Worm (Caenorhabditis elegans) whole organism, young adult: ENCODE data around the gene K01G5.10.

Source experiments
- B0019.2 ChIP-seq: fragments of 200-800 bp; sonication (Bioruptor generic); conservative IDR thresholded peaks from 2 replicates; pipeline ENCODE4 v1.3.6; 2022; ENCODE audit warnings: missing genetic modification reagents, missing genetic modification characterization, missing compliant biosample characterization
- B0261.1 ChIP-seq: sonication (generic microtip); optimal IDR thresholded peaks from 2 replicates; lab custom pipeline; 2016; ENCODE audit warnings: mild to moderate bottlenecking, missing genetic modification characterization, moderate library complexity, missing compliant biosample characterization
- B0336.3 ChIP-seq: fragments of 200-800 bp; sonication (Bioruptor generic); IDR thresholded peaks from 2 replicates; pipeline ENCODE4 v1.3.6; 2022; ENCODE audit warnings: missing genetic modification characterization, missing compliant biosample characterization
- C17E4.6 ChIP-seq: fragments of 200-800 bp; sonication (Bioruptor generic); IDR thresholded peaks from 2 replicates; pipeline ENCODE4 v1.3.6; 2022; ENCODE audit warnings: missing genetic modification reagents, missing genetic modification characterization, missing compliant biosample characterization
- F33H1.4 ChIP-seq: fragments of 200-800 bp; sonication (Bioruptor generic); IDR thresholded peaks from 2 replicates; pipeline ENCODE4 v1.3.6; 2022; ENCODE audit warnings: missing genetic modification reagents, missing genetic modification characterization, missing compliant biosample characterization
- F37B4.10 ChIP-seq: fragments of 200-800 bp; sonication (Bioruptor generic); IDR thresholded peaks from 2 replicates; pipeline ENCODE4 v1.3.6; 2022; ENCODE audit warnings: missing genetic modification characterization, missing compliant biosample characterization
- F55B11.4 ChIP-seq: sonication (generic microtip); optimal IDR thresholded peaks from 2 replicates; lab custom pipeline; 2016; ENCODE audit warnings: missing compliant biosample characterization, missing genetic modification characterization, borderline replicate concordance; ENCODE audit not compliant: insufficient read depth
- K12H6.12 ChIP-seq: fragments of 200-800 bp; sonication (Bioruptor generic); optimal IDR thresholded peaks from 2 replicates; lab custom pipeline; 2018; ENCODE audit warnings: mild to moderate bottlenecking, missing genetic modification characterization, missing compliant biosample characterization
- Y53G8AR.9 ChIP-seq: fragments of 200-800 bp; sonication (Bioruptor generic); conservative IDR thresholded peaks from 2 replicates; pipeline ENCODE4 v1.3.6; 2022; ENCODE audit warnings: missing genetic modification reagents, missing genetic modification characterization, missing compliant biosample characterization
- Y79H2A.3 ChIP-seq: fragments of 200-800 bp; sonication (Bioruptor generic); conservative IDR thresholded peaks from 2 replicates; pipeline ENCODE4 v1.3.6; 2022; ENCODE audit warnings: missing genetic modification reagents, missing genetic modification characterization, missing compliant biosample characterization
- Y95B8A.8 ChIP-seq: fragments of 200-800 bp; sonication (Bioruptor generic); IDR thresholded peaks from 2 replicates; pipeline ENCODE4 v1.3.6; 2022; ENCODE audit warnings: missing genetic modification reagents, missing genetic modification characterization, missing compliant biosample characterization
- akir-1 ChIP-seq: fragments of 200-800 bp; sonication (Bioruptor generic); optimal IDR thresholded peaks from 2 replicates; lab custom pipeline; 2018; ENCODE audit warnings: mild to moderate bottlenecking, missing genetic modification characterization, moderate library complexity, missing compliant biosample characterization
- aptf-2 ChIP-seq: fragments of 200-800 bp; sonication (Bioruptor generic); conservative IDR thresholded peaks from 2 replicates; pipeline ENCODE4 v1.3.6; 2022; ENCODE audit warnings: missing genetic modification reagents, missing genetic modification characterization, missing compliant biosample characterization
- atf-7 ChIP-seq: sonication (generic microtip); optimal IDR thresholded peaks from 2 replicates; lab custom pipeline; 2017; ENCODE audit warnings: mild to moderate bottlenecking, missing genetic modification characterization, missing compliant biosample characterization
- athp-1 ChIP-seq: sonication (generic microtip); optimal IDR thresholded peaks from 2 replicates; lab custom pipeline; 2017; ENCODE audit warnings: mild to moderate bottlenecking, missing genetic modification characterization, missing compliant biosample characterization
- attf-5 ChIP-seq: fragments of 200-800 bp; sonication (Bioruptor generic); optimal IDR thresholded peaks from 2 replicates; lab custom pipeline; 2018; ENCODE audit warnings: mild to moderate bottlenecking, missing genetic modification characterization, missing compliant biosample characterization
- attf-6 ChIP-seq: fragments of 200-800 bp; sonication (Bioruptor generic); IDR thresholded peaks from 2 replicates; pipeline ENCODE4 v1.3.6; 2022; ENCODE audit warnings: missing genetic modification reagents, missing genetic modification characterization, missing compliant biosample characterization
- cebp-2 ChIP-seq: fragments of 200-800 bp; sonication (Bioruptor generic); IDR thresholded peaks from 2 replicates; pipeline ENCODE4 v1.3.6; 2022; ENCODE audit warnings: missing genetic modification characterization, missing compliant biosample characterization
- ceh-27 ChIP-seq: fragments of 200-800 bp; sonication (Bioruptor generic); optimal IDR thresholded peaks from 2 replicates; lab custom pipeline; 2018; ENCODE audit warnings: mild to moderate bottlenecking, missing genetic modification characterization, moderate library complexity, missing compliant biosample characterization
- ceh-40 ChIP-seq: fragments of 200-800 bp; sonication (Bioruptor generic); IDR thresholded peaks from 2 replicates; pipeline ENCODE4 v1.3.6; 2022; ENCODE audit warnings: missing genetic modification characterization, missing compliant biosample characterization
- dpff-1 ChIP-seq: sonication (generic microtip); optimal IDR thresholded peaks from 2 replicates; lab custom pipeline; 2017; ENCODE audit warnings: mild to moderate bottlenecking, missing genetic modification characterization, missing compliant biosample characterization
- egl-44 ChIP-seq: fragments of 200-800 bp; sonication (Bioruptor generic); IDR thresholded peaks from 2 replicates; pipeline ENCODE4 v1.3.6; 2022; ENCODE audit warnings: missing genetic modification reagents, missing genetic modification characterization, missing compliant biosample characterization
- egrh-3 ChIP-seq: fragments of 200-800 bp; sonication (Bioruptor generic); IDR thresholded peaks from 2 replicates; pipeline ENCODE4 v1.3.6; 2022; ENCODE audit warnings: missing genetic modification reagents, missing genetic modification characterization, missing compliant biosample characterization
- hlh-12 ChIP-seq: sonication (generic microtip); optimal IDR thresholded peaks from 2 replicates; lab custom pipeline; 2016; ENCODE audit warnings: missing genetic modification characterization, missing compliant biosample characterization
- hlh-26 ChIP-seq: fragments of 200-800 bp; sonication (Bioruptor generic); conservative IDR thresholded peaks from 2 replicates; pipeline ENCODE4 v1.3.6; 2022; ENCODE audit warnings: missing genetic modification reagents, missing genetic modification characterization, missing compliant biosample characterization
- hrde-1 ChIP-seq: sonication (generic microtip); optimal IDR thresholded peaks from 2 replicates; lab custom pipeline; 2016; ENCODE audit warnings: missing genetic modification characterization, mild to moderate bottlenecking, missing compliant biosample characterization, moderate library complexity, missing genotype, missing genetic modification reagents, borderline replicate concordance
- let-526 ChIP-seq: fragments of 200-800 bp; sonication (Bioruptor generic); IDR thresholded peaks from 2 replicates; pipeline ENCODE4 v1.3.6; 2022; ENCODE audit warnings: missing genetic modification reagents, missing genetic modification characterization, missing compliant biosample characterization
- let-607 ChIP-seq, 2 experiments: fragments of 200-800 bp in 1 of 2; sonication (Bioruptor generic) in 1 of 2; sonication (generic microtip) in 1 of 2; optimal IDR thresholded peaks; 2 replicates each; lab custom pipeline; 2016 to 2018; ENCODE audit warnings: mild to moderate bottlenecking in 2 of 2, missing compliant biosample characterization in 2 of 2, missing genetic modification characterization in 2 of 2, moderate library complexity in 2 of 2, missing genotype in 1 of 2
- lin-26 ChIP-seq: fragments of 200-800 bp; sonication (Bioruptor generic); IDR thresholded peaks from 2 replicates; pipeline ENCODE4 v1.3.6; 2022; ENCODE audit warnings: missing genetic modification reagents, missing genetic modification characterization, missing compliant biosample characterization
- lin-40 ChIP-seq: sonication (generic microtip); optimal IDR thresholded peaks from 2 replicates; lab custom pipeline; 2016; ENCODE audit warnings: missing genetic modification characterization, mild to moderate bottlenecking, missing compliant biosample characterization, missing genotype, missing genetic modification reagents
- lir-1 ChIP-seq: fragments of 200-800 bp; sonication (Bioruptor generic); conservative IDR thresholded peaks from 2 replicates; pipeline ENCODE4 v1.3.6; 2022; ENCODE audit warnings: missing genetic modification reagents, missing genetic modification characterization, missing compliant biosample characterization
- madf-6 ChIP-seq: fragments of 200-800 bp; sonication (Bioruptor generic); IDR thresholded peaks from 2 replicates; pipeline ENCODE4 v1.3.6; 2022; ENCODE audit warnings: missing genetic modification reagents, missing genetic modification characterization, missing compliant biosample characterization
- mcd-1 ChIP-seq: fragments of 200-800 bp; sonication (Bioruptor generic); IDR thresholded peaks from 2 replicates; pipeline ENCODE4 v1.3.6; 2022; ENCODE audit warnings: missing genetic modification reagents, missing genetic modification characterization, missing compliant biosample characterization
- nfyb-1 ChIP-seq: fragments of 200-800 bp; sonication (Bioruptor generic); IDR thresholded peaks from 2 replicates; pipeline ENCODE4 v1.3.6; 2022; ENCODE audit warnings: missing genetic modification reagents, missing genetic modification characterization, missing compliant biosample characterization
- nhr-80 ChIP-seq: sonication (generic microtip); optimal IDR thresholded peaks from 2 replicates; lab custom pipeline; 2016; ENCODE audit warnings: missing genetic modification characterization, missing compliant biosample characterization
- nhr-90 ChIP-seq: sonication (generic microtip); optimal IDR thresholded peaks from 2 replicates; lab custom pipeline; 2016; ENCODE audit warnings: missing genotype, mild to moderate bottlenecking, missing genetic modification characterization, missing compliant biosample characterization
- pbrm-1 ChIP-seq: fragments of 200-800 bp; sonication (Bioruptor generic); IDR thresholded peaks from 2 replicates; pipeline ENCODE4 v1.3.6; 2022; ENCODE audit warnings: missing genetic modification reagents, missing genetic modification characterization, missing compliant biosample characterization
- rcor-1 ChIP-seq: fragments of 200-800 bp; sonication (Bioruptor generic); IDR thresholded peaks from 2 replicates; pipeline ENCODE4 v1.3.6; 2022; ENCODE audit warnings: missing genetic modification reagents, missing genetic modification characterization, missing compliant biosample characterization
- sdz-38 ChIP-seq: sonication (generic microtip); optimal IDR thresholded peaks from 2 replicates; lab custom pipeline; 2016; ENCODE audit warnings: missing genotype, missing genetic modification characterization, missing compliant biosample characterization
- snpc-1.1 ChIP-seq: sonication (generic microtip); optimal IDR thresholded peaks from 2 replicates; lab custom pipeline; 2017; ENCODE audit warnings: missing genetic modification characterization, mild to moderate bottlenecking, missing compliant biosample characterization, antibody characterized with exemption, moderate library complexity, missing genotype, missing genetic modification reagents; ENCODE audit not compliant: insufficient read depth
- snpc-1.3 ChIP-seq: sonication (generic microtip); optimal IDR thresholded peaks from 2 replicates; lab custom pipeline; 2017; ENCODE audit warnings: missing genetic modification characterization, mild to moderate bottlenecking, missing compliant biosample characterization, antibody characterized with exemption, moderate library complexity, missing genotype, missing genetic modification reagents; ENCODE audit not compliant: insufficient read depth
- sptf-2 ChIP-seq: fragments of 200-800 bp; sonication (Bioruptor generic); optimal IDR thresholded peaks from 2 replicates; lab custom pipeline; 2018; ENCODE audit warnings: mild to moderate bottlenecking, missing genetic modification characterization, missing compliant biosample characterization
- tlf-1 ChIP-seq: fragments of 200-800 bp; sonication (Bioruptor generic); optimal IDR thresholded peaks from 2 replicates; lab custom pipeline; 2018; ENCODE audit warnings: mild to moderate bottlenecking, missing genetic modification characterization, missing compliant biosample characterization
- unc-130 ChIP-seq: sonication (generic microtip); optimal IDR thresholded peaks from 2 replicates; lab custom pipeline; 2016; ENCODE audit warnings: missing genetic modification reagents, missing genetic modification characterization, missing compliant biosample characterization
- zim-3 ChIP-seq: sonication (generic microtip); optimal IDR thresholded peaks from 2 replicates; lab custom pipeline; 2017; ENCODE audit warnings: mild to moderate bottlenecking, missing genetic modification characterization, moderate library complexity, missing compliant biosample characterization
- ztf-26 ChIP-seq: sonication (generic microtip); optimal IDR thresholded peaks from 2 replicates; lab custom pipeline; 2017; ENCODE audit warnings: missing genetic modification characterization, missing compliant biosample characterization
- ztf-28 ChIP-seq: fragments of 200-800 bp; sonication (Bioruptor generic); IDR thresholded peaks from 2 replicates; pipeline ENCODE4 v1.3.6; 2022; ENCODE audit warnings: missing genetic modification reagents, missing genetic modification characterization, missing compliant biosample characterization
- ztf-3 ChIP-seq: fragments of 200-800 bp; sonication (Bioruptor generic); optimal IDR thresholded peaks from 2 replicates; lab custom pipeline; 2018; ENCODE audit warnings: mild to moderate bottlenecking, missing genetic modification characterization, missing compliant biosample characterization

The K01G5.10 gene

ce11 chrIII:10746406-10746807, 11.9 kb downstream of the K01G5.10 start (continued):
- TF ChIP-seq F33H1.4 (GFP tag; lab: Robert Waterston, UW), result peak; percentile 51
- TF ChIP-seq lin-40 (tag; lab: Kevin White, UChicago), result no peak
- no peak for TF ChIP-seq lir-1
- no peak for TF ChIP-seq K12H6.12
- peak; percentile 90 for TF ChIP-seq tlf-1 (GFP tag; lab: Kevin White, UChicago)
- TF ChIP-seq ztf-3 (GFP tag; lab: Kevin White, UChicago), result no peak
- peak; percentile 80 for TF ChIP-seq nfyb-1 (GFP tag; lab: Robert Waterston, UW)
- TF ChIP-seq hrde-1 (tag; lab: Kevin White, UChicago), result peak; percentile 98
- TF ChIP-seq let-526 (GFP tag; lab: Robert Waterston, UW), result no peak
- TF ChIP-seq sptf-2, result no peak
- TF ChIP-seq mcd-1 (GFP tag; lab: Robert Waterston, UW), result peak; percentile 37
- 0 out of 2 replicates have a peak, but pooled peaks have one; percentile 11 for TF ChIP-seq F37B4.10 (GFP tag; lab: Robert Waterston, UW)
- peak; percentile 44 for TF ChIP-seq zim-3 (tag; lab: Kevin White, UChicago)
- peak; percentile 53 for TF ChIP-seq attf-5 (GFP tag; lab: Kevin White, UChicago)
- TF ChIP-seq B0019.2 (GFP tag; lab: Robert Waterston, UW), result peak; percentile 51; the same call in 1 of the 2 replicates
- no peak for TF ChIP-seq nhr-80
- no peak; the same call in 1 of the 2 replicates for TF ChIP-seq egl-44 (GFP tag; lab: Robert Waterston, UW)
- TF ChIP-seq F55B11.4 (tag; lab: Kevin White, UChicago), result no peak
- peak; percentile 69 for TF ChIP-seq snpc-1.3 (tag; lab: Kevin White, UChicago)
- TF ChIP-seq pbrm-1 (GFP tag; lab: Robert Waterston, UW), result peak; percentile 75; the same call in 1 of the 2 replicates
- TF ChIP-seq Y53G8AR.9 (GFP tag; lab: Robert Waterston, UW), result peak; percentile 94
- TF ChIP-seq rcor-1 (GFP tag; lab: Robert Waterston, UW), result peak; percentile 66
- TF ChIP-seq lin-26 (GFP tag; lab: Robert Waterston, UW), result peak; percentile 87
- TF ChIP-seq attf-6 (GFP tag; lab: Robert Waterston, UW), result peak; percentile 87
- TF ChIP-seq athp-1 (tag; lab: Kevin White, UChicago), result peak; percentile 85
- TF ChIP-seq snpc-1.1 (tag; lab: Kevin White, UChicago), result peak; percentile 62
- TF ChIP-seq madf-6 (GFP tag; lab: Robert Waterston, UW), result peak; percentile 86
- TF ChIP-seq ceh-27 (GFP tag; lab: Kevin White, UChicago), result peak; percentile 14
- TF ChIP-seq egrh-3 (GFP tag; lab: Robert Waterston, UW), result 0 out of 2 replicates have a peak, but pooled peaks have one; percentile 7
- peak; percentile 85 for TF ChIP-seq unc-130 (GFP tag; lab: Kevin White, UChicago)
- TF ChIP-seq dpff-1, result peak; percentile 18
- TF ChIP-seq C17E4.6, result peak; percentile 74
- peak; percentile 88 for TF ChIP-seq Y95B8A.8 (GFP tag; lab: Robert Waterston, UW)
- TF ChIP-seq hlh-12 (tag; lab: Kevin White, UChicago), result peak; percentile 50

- TF ChIP-seq akir-1 (no peak), rcor-1 (GFP tag; lab: Robert Waterston, UW) (peak; percentile 94), let-607 (tag; optimal IDR thresholded peaks at IDR 0.05; lab: Kevin White, UChicago) (peak; percentile 97), hlh-26 (GFP tag; lab: Robert Waterston, UW) (no peak), Y79H2A.3 (GFP tag; lab: Robert Waterston, UW) (peak; percentile 97), ztf-28 (peak; percentile 93), attf-5 (GFP tag; lab: Kevin White, UChicago) (peak; percentile 99), ztf-3 (GFP tag; lab: Kevin White, UChicago) (no peak), nhr-90 (tag; lab: Kevin White, UChicago) (peak; percentile 82), B0336.3 (GFP tag; lab: Robert Waterston, UW) (peak; percentile 98), ztf-26 (tag; lab: Kevin White, UChicago) (peak; percentile 54), ceh-40 (GFP tag; lab: Robert Waterston, UW) (no peak), sdz-38 (tag; lab: Kevin White, UChicago) (no peak), cebp-2 (GFP tag; lab: Robert Waterston, UW) (no peak), aptf-2 (peak; percentile 84), atf-7 (peak; percentile 29), B0261.1 (tag; lab: Kevin White, UChicago) (no peak)
Observed at ce11 chrIII:10742382-10742860, 15.9 kb downstream of the K01G5.10 start, which contains the start of the genes tbb-1 and rib-2. Gene tbb-1, minus strand, starts transcription at chrIII:10742432. Gene rib-2, plus strand, starts transcription at chrIII:10742810.
